Fruit fly (Drosophila melanogaster): ENCODE measurements around the gene Mulk.

- TF ChIP-seq CG4496 (GFP tag; IDR thresholded peaks at IDR 0.05): peak; percentile 74
- TF ChIP-seq rn (GFP tag; IDR thresholded peaks at IDR 0.05): peak; percentile 47; the same call in 1 of the 2 replicates
- no peak for TF ChIP-seq CG10348 (GFP tag; IDR thresholded peaks at IDR 0.05)
- no peak for TF ChIP-seq EcR (GFP tag; optimal IDR thresholded peaks at IDR 0.05)
- no peak for TF ChIP-seq CG8301 (tag; optimal IDR thresholded peaks at IDR 0.05)
- TF ChIP-seq Pif1B (GFP tag; optimal IDR thresholded peaks at IDR 0.05): peak; percentile 46
- no peak for TF ChIP-seq CG14655 (GFP tag; optimal IDR thresholded peaks at IDR 0.05)
- TF ChIP-seq CG17806 (tag; optimal IDR thresholded peaks at IDR 0.05): peak; percentile 32
- no peak for TF ChIP-seq CG9948 (tag; optimal IDR thresholded peaks at IDR 0.05)
- TF ChIP-seq CG8159 (tag; optimal IDR thresholded peaks at IDR 0.05): no peak
- TF ChIP-seq Snoo (tag; optimal IDR thresholded peaks at IDR 0.05): no peak
- no peak; the same call in 1 of the 2 replicates for TF ChIP-seq Ets98B (GFP tag; IDR thresholded peaks at IDR 0.05)
- TF ChIP-seq CG12605 (GFP tag; IDR thresholded peaks at IDR 0.05): peak; percentile 19; the same call in 1 of the 2 replicates
Measured at dm6 chr2L:10276846-10277245, 7.0 kb downstream of the Mulk start.

Data from whole organism, pupa.